Fruit fly (Drosophila melanogaster) whole organism, prepupa: ENCODE results near the gene scyl.
A peak's percentile ranks its signal among the peaks of the same experiment; 100 is the strongest.

Experiments
- Blimp-1 ChIP-seq: fragments of 200-800 bp; sonication (Bioruptor generic); optimal IDR thresholded peaks from 3 replicates; lab custom pipeline; 2017; ENCODE audit warnings: missing biosample characterization, missing genetic modification characterization, mild to moderate bottlenecking, moderate library complexity, missing genetic modification reagents
- CG10669 ChIP-seq: fragments of 200-800 bp; sonication (Bioruptor generic); optimal IDR thresholded peaks from 3 replicates; lab custom pipeline; 2018; ENCODE audit warnings: missing biosample characterization, mild to moderate bottlenecking, missing genetic modification characterization, moderate library complexity
- CG11762 ChIP-seq: fragments of 200-800 bp; sonication (Bioruptor generic); optimal IDR thresholded peaks from 3 replicates; lab custom pipeline; 2016; ENCODE audit warnings: missing biosample characterization, missing genetic modification characterization; ENCODE audit not compliant: insufficient read depth
- CG11902 ChIP-seq: fragments of 200-800 bp; sonication (Bioruptor generic); optimal IDR thresholded peaks from 3 replicates; lab custom pipeline; 2016; ENCODE audit warnings: missing biosample characterization, missing genetic modification characterization
- CG15336 ChIP-seq: fragments of 200-800 bp; sonication (Bioruptor generic); IDR thresholded peaks from 2 replicates; pipeline ENCODE4 v1.3.6; 2022; ENCODE audit warnings: missing biosample characterization, missing genetic modification characterization
- CG1621 ChIP-seq: fragments of 200-800 bp; sonication (Bioruptor generic); optimal IDR thresholded peaks from 3 replicates; lab custom pipeline; 2018; ENCODE audit warnings: missing biosample characterization, mild to moderate bottlenecking, missing genetic modification characterization
- CG16779 ChIP-seq: fragments of 200-800 bp; sonication (Bioruptor generic); optimal IDR thresholded peaks from 3 replicates; lab custom pipeline; 2017; ENCODE audit warnings: missing biosample characterization, mild to moderate bottlenecking, missing genetic modification characterization
- CG3032 ChIP-seq: fragments of 200-800 bp; optimal IDR thresholded peaks from 2 replicates; lab custom pipeline; 2019; ENCODE audit warnings: missing biosample characterization, mild to moderate bottlenecking, missing genetic modification characterization, moderate library complexity
- CG31627 ChIP-seq: fragments of 200-800 bp; sonication (Bioruptor generic); optimal IDR thresholded peaks from 3 replicates; lab custom pipeline; 2016; ENCODE audit warnings: missing biosample characterization, missing genetic modification characterization
- CG32006 ChIP-seq: fragments of 200-800 bp; sonication (Bioruptor generic); optimal IDR thresholded peaks from 3 replicates; lab custom pipeline; 2017; ENCODE audit warnings: missing biosample characterization, mild to moderate bottlenecking, missing genetic modification characterization
- CG34406 ChIP-seq: fragments of 200-800 bp; sonication (Bioruptor generic); optimal IDR thresholded peaks from 3 replicates; lab custom pipeline; 2016; ENCODE audit warnings: missing biosample characterization, missing genetic modification characterization
- CG3919 ChIP-seq: fragments of 200-800 bp; sonication (Bioruptor generic); optimal IDR thresholded peaks from 3 replicates; lab custom pipeline; 2016; ENCODE audit warnings: missing biosample characterization, missing genetic modification characterization
- CG4318 ChIP-seq: fragments of 200-800 bp; sonication (Bioruptor generic); optimal IDR thresholded peaks from 3 replicates; lab custom pipeline; 2017; ENCODE audit warnings: missing biosample characterization, mild to moderate bottlenecking, missing genetic modification characterization
- CG6276 ChIP-seq: fragments of 200-800 bp; sonication (Bioruptor generic); optimal IDR thresholded peaks from 2 replicates; lab custom pipeline; 2017; ENCODE audit warnings: missing biosample characterization, mild to moderate bottlenecking, missing genetic modification characterization
- CG6792 ChIP-seq: fragments of 200-800 bp; sonication (Bioruptor generic); optimal IDR thresholded peaks from 3 replicates; lab custom pipeline; 2016; ENCODE audit warnings: missing biosample characterization, missing genetic modification characterization
- CG6808 ChIP-seq: fragments of 200-800 bp; sonication (Bioruptor generic); optimal IDR thresholded peaks from 3 replicates; lab custom pipeline; 2017; ENCODE audit warnings: missing biosample characterization, missing genetic modification characterization, mild to moderate bottlenecking, moderate library complexity, missing genetic modification reagents
- CG6854 ChIP-seq: fragments of 200-800 bp; sonication (Bioruptor generic); optimal IDR thresholded peaks from 2 replicates; lab custom pipeline; 2017; ENCODE audit warnings: missing biosample characterization, mild to moderate bottlenecking, missing genetic modification characterization
- CG7368 ChIP-seq: fragments of 200-800 bp; sonication (Bioruptor generic); optimal IDR thresholded peaks from 3 replicates; lab custom pipeline; 2016; ENCODE audit warnings: missing biosample characterization, missing genetic modification characterization
- CG8119 ChIP-seq: fragments of 200-800 bp; sonication (Bioruptor generic); IDR thresholded peaks from 3 replicates; pipeline ENCODE4 v1.3.6; 2022; ENCODE audit warnings: missing biosample characterization, missing genetic modification characterization
- CG8319 ChIP-seq: fragments of 200-800 bp; sonication (Bioruptor generic); optimal IDR thresholded peaks from 3 replicates; lab custom pipeline; 2016; ENCODE audit warnings: missing biosample characterization, missing genetic modification characterization
- CG8632 ChIP-seq: fragments of 200-800 bp; sonication (Bioruptor generic); optimal IDR thresholded peaks from 3 replicates; lab custom pipeline; 2016; ENCODE audit warnings: missing biosample characterization, missing genetic modification characterization
- CG9139 ChIP-seq: fragments of 200-800 bp; sonication (Bioruptor generic); optimal IDR thresholded peaks from 3 replicates; lab custom pipeline; 2017; ENCODE audit warnings: missing biosample characterization, mild to moderate bottlenecking, missing genetic modification characterization
- Eip78C ChIP-seq: fragments of 200-800 bp; sonication (Bioruptor generic); peaks from one replicate; lab custom pipeline; 2016; ENCODE audit warnings: missing biosample characterization, missing genetic modification characterization
- Eip93F ChIP-seq: fragments of 200-800 bp; sonication (Bioruptor generic); optimal IDR thresholded peaks from 2 replicates; lab custom pipeline; 2016; ENCODE audit warnings: missing biosample characterization, mild to moderate bottlenecking, missing genetic modification characterization
- Ets21C ChIP-seq: fragments of 200-800 bp; sonication (Bioruptor generic); optimal IDR thresholded peaks from 3 replicates; lab custom pipeline; 2016; ENCODE audit warnings: missing biosample characterization, missing genetic modification characterization
- Ets96B ChIP-seq: fragments of 200-800 bp; optimal IDR thresholded peaks from 2 replicates; lab custom pipeline; 2019; ENCODE audit warnings: missing biosample characterization, mild to moderate bottlenecking, missing genetic modification characterization, moderate library complexity
- Gug ChIP-seq: fragments of 200-800 bp; sonication (Bioruptor generic); IDR thresholded peaks from 2 replicates; pipeline ENCODE4 v1.3.6; 2022; ENCODE audit warnings: missing biosample characterization, missing genetic modification characterization
- Hr4 ChIP-seq: fragments of 200-800 bp; sonication (Bioruptor generic); optimal IDR thresholded peaks from 3 replicates; lab custom pipeline; 2016; ENCODE audit warnings: missing biosample characterization, missing genetic modification characterization
- Lpt ChIP-seq: fragments of 200-800 bp; sonication (Bioruptor generic); optimal IDR thresholded peaks from 3 replicates; lab custom pipeline; 2016; ENCODE audit warnings: missing biosample characterization, missing genetic modification characterization
- OdsH ChIP-seq: fragments of 200-800 bp; sonication (Bioruptor generic); optimal IDR thresholded peaks from 3 replicates; lab custom pipeline; 2016; ENCODE audit warnings: missing biosample characterization, missing genetic modification characterization
- Smox ChIP-seq: fragments of 200-800 bp; sonication (Bioruptor generic); optimal IDR thresholded peaks from 3 replicates; lab custom pipeline; 2016; ENCODE audit warnings: missing biosample characterization, missing genetic modification characterization
- Sox102F ChIP-seq: fragments of 200-800 bp; sonication (Bioruptor generic); optimal IDR thresholded peaks from 2 replicates; lab custom pipeline; 2016; ENCODE audit warnings: missing biosample characterization, mild to moderate bottlenecking, missing genetic modification characterization
- Sox14 ChIP-seq: fragments of 200-800 bp; sonication (Bioruptor generic); optimal IDR thresholded peaks from 3 replicates; lab custom pipeline; 2016; ENCODE audit warnings: missing biosample characterization, missing genetic modification characterization
- Sox15 ChIP-seq: fragments of 200-800 bp; sonication (Bioruptor generic); optimal IDR thresholded peaks from 3 replicates; lab custom pipeline; 2016; ENCODE audit warnings: missing biosample characterization, missing genetic modification characterization
- achi ChIP-seq: fragments of 200-800 bp; sonication (Bioruptor generic); optimal IDR thresholded peaks from 3 replicates; lab custom pipeline; 2016; ENCODE audit warnings: missing biosample characterization, missing genetic modification characterization
- acj6 ChIP-seq: fragments of 200-800 bp; sonication (Bioruptor generic); optimal IDR thresholded peaks from 3 replicates; lab custom pipeline; 2016; ENCODE audit warnings: missing biosample characterization, missing genetic modification characterization
- cyc ChIP-seq: fragments of 200-800 bp; sonication (Bioruptor generic); optimal IDR thresholded peaks from 3 replicates; lab custom pipeline; 2016; ENCODE audit warnings: missing biosample characterization, missing genetic modification characterization
- dac ChIP-seq: fragments of 200-800 bp; sonication (Bioruptor generic); optimal IDR thresholded peaks from 2 replicates; lab custom pipeline; 2017; ENCODE audit warnings: missing biosample characterization, mild to moderate bottlenecking, missing genetic modification characterization
- esn ChIP-seq: fragments of 200-800 bp; sonication (Bioruptor generic); optimal IDR thresholded peaks from 2 replicates; lab custom pipeline; 2016; ENCODE audit warnings: missing biosample characterization, mild to moderate bottlenecking, missing genetic modification characterization, moderate library complexity
- fd59A ChIP-seq: fragments of 200-800 bp; sonication (Bioruptor generic); optimal IDR thresholded peaks from 2 replicates; lab custom pipeline; 2017; ENCODE audit warnings: missing biosample characterization, mild to moderate bottlenecking, missing genetic modification characterization, missing genetic modification reagents
- fd85E ChIP-seq: fragments of 200-800 bp; sonication (Bioruptor generic); optimal IDR thresholded peaks from 3 replicates; lab custom pipeline; 2016; ENCODE audit warnings: missing biosample characterization, missing genetic modification characterization
- fkh ChIP-seq: fragments of 200-800 bp; sonication (Bioruptor generic); optimal IDR thresholded peaks from 3 replicates; lab custom pipeline; 2017; ENCODE audit warnings: missing biosample characterization, mild to moderate bottlenecking, missing genetic modification characterization, moderate library complexity
- lz ChIP-seq: fragments of 200-800 bp; sonication (Bioruptor generic); optimal IDR thresholded peaks from 3 replicates; lab custom pipeline; 2016; ENCODE audit warnings: missing biosample characterization, missing genetic modification characterization
- net ChIP-seq: fragments of 200-800 bp; sonication (Bioruptor generic); optimal IDR thresholded peaks from 3 replicates; lab custom pipeline; 2016; ENCODE audit warnings: missing biosample characterization, missing genetic modification characterization
- pdm3 ChIP-seq: fragments of 200-800 bp; sonication (Bioruptor generic); optimal IDR thresholded peaks from 3 replicates; lab custom pipeline; 2016; ENCODE audit warnings: missing biosample characterization, missing genetic modification characterization
- salr ChIP-seq, 2 experiments: fragments of 200-800 bp; sonication (Bioruptor generic); optimal IDR thresholded peaks; 3 replicates each; lab custom pipeline; 2016 to 2018; ENCODE audit warnings: missing biosample characterization in 2 of 2, missing genetic modification characterization in 2 of 2, mild to moderate bottlenecking in 1 of 2
- spab ChIP-seq: fragments of 200-800 bp; sonication (Bioruptor generic); optimal IDR thresholded peaks from 2 replicates; lab custom pipeline; 2017; ENCODE audit warnings: missing biosample characterization, mild to moderate bottlenecking, missing genetic modification characterization, missing genetic modification reagents
- ss ChIP-seq, 2 experiments: fragments of 200-800 bp; sonication (Bioruptor generic); optimal IDR thresholded peaks; 2 replicates in 1 of 2; 3 replicates in 1 of 2; lab custom pipeline; 2017 to 2018; ENCODE audit warnings: mild to moderate bottlenecking in 2 of 2, missing biosample characterization in 2 of 2, missing genetic modification characterization in 2 of 2, moderate library complexity in 1 of 2
- svp ChIP-seq: fragments of 200-800 bp; sonication (Bioruptor generic); peaks from one replicate; lab custom pipeline; 2016; ENCODE audit warnings: missing biosample characterization, missing genetic modification characterization
- topi ChIP-seq: fragments of 200-800 bp; sonication (Bioruptor generic); optimal IDR thresholded peaks from 3 replicates; lab custom pipeline; 2016; ENCODE audit warnings: missing biosample characterization, missing genetic modification characterization

The scyl gene

DNA sequence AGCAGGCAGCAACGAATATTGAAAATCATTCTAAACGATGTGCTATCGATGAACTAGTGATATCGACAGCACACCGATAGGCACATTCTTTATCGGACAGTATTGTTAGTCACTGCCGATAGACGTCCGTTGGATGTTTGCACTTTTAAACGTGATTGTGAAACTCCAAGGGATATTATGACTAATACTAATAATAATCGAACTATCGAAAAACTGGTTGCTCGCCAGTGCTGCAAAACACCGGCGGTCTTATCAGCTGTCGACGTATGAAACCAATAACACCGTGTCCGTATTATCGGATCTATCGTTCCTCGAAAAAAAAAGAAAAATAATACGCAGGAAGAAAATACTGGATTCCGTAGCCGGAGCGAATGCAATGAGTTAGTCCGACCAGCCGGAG, 41.6 kb upstream of the scyl start, which contains the start of the genes Ube3a and CG7600 (continued):
- TF ChIP-seq CG32006 (GFP tag; lab: Kevin White, UChicago) (peak; percentile 15), lz (GFP tag; lab: Kevin White, UChicago) (peak; percentile 44), CG4318 (no peak), salr (GFP tag; optimal IDR thresholded peaks at IDR 0.05; lab: Kevin White, UChicago) (no peak), Smox (GFP tag; lab: Kevin White, UChicago) (no peak)

DNA sequence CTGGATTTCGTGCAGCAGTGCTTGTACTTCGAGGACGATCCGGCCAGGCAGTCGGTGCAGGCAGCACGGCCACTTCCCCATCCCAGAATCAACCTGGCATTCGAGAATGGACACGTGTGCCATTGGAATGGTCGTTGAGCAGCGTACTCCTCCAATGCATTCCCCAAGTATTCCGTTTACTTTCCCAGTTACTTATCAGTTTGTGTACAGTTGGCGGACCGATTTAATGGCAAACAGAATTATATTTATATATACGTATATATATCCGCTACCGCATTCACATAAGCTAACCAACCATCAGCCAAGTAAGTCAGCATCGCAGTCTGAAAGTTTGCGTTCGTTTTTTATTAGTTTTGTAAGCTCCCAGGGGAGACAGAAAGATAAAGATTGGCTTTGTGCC, 38.5 kb upstream of the scyl start:
- TF ChIP-seq Sox102F (GFP tag; lab: Kevin White, UChicago) (no peak), fkh (no peak), CG7368 (GFP tag; lab: Kevin White, UChicago) (no peak), Gug (no peak), CG15336 (no peak), ss (GFP tag; optimal IDR thresholded peaks at IDR 0.05; lab: Kevin White, UChicago) (peak; percentile 27 to 63), CG8319 (GFP tag; lab: Kevin White, UChicago) (no peak), lz (GFP tag; lab: Kevin White, UChicago) (no peak), dac (GFP tag; lab: Kevin White, UChicago) (no peak), acj6 (GFP tag; lab: Kevin White, UChicago) (no peak), CG31627 (GFP tag; lab: Kevin White, UChicago) (no peak), topi (GFP tag; lab: Kevin White, UChicago) (no peak), fd85E (no peak), Hr4 (no peak), CG3032 (tag; lab: Kevin White, UChicago) (no peak), salr (GFP tag; optimal IDR thresholded peaks at IDR 0.05; lab: Kevin White, UChicago) (no peak), CG34406 (GFP tag; lab: Kevin White, UChicago) (no peak), net (GFP tag; lab: Kevin White, UChicago) (no peak), cyc (GFP tag; lab: Kevin White, UChicago) (no peak), CG6792 (no peak), esn (no peak), CG16779 (tag; lab: Kevin White, UChicago) (no peak), Lpt (GFP tag; lab: Kevin White, UChicago) (no peak), achi (GFP tag; lab: Kevin White, UChicago) (no peak), spab (GFP tag; lab: Kevin White, UChicago) (no peak), CG32006 (GFP tag; lab: Kevin White, UChicago) (no peak), CG9139 (GFP tag; lab: Kevin White, UChicago) (peak; percentile 21), Smox (GFP tag; lab: Kevin White, UChicago) (no peak), CG8632 (no peak), Blimp-1 (GFP tag; lab: Kevin White, UChicago) (no peak), CG11762 (no peak), Ets96B (tag; lab: Kevin White, UChicago) (no peak), OdsH (no peak), CG11902 (GFP tag; lab: Kevin White, UChicago) (no peak), fd59A (no peak), Sox15 (no peak), pdm3 (GFP tag; lab: Kevin White, UChicago) (no peak), Ets21C (no peak), CG8119 (GFP tag; lab: Robert Waterston, UW) (no peak), svp (no peak), CG3919 (no peak), Eip78C (GFP tag; lab: Kevin White, UChicago) (peak; percentile 67), CG6854 (GFP tag; lab: Kevin White, UChicago) (peak; percentile 13), Sox14 (GFP tag; lab: Kevin White, UChicago) (no peak), CG10669 (no peak), CG6808 (GFP tag; lab: Kevin White, UChicago) (peak; percentile 38), CG6276 (GFP tag; lab: Kevin White, UChicago) (no peak), CG1621 (tag; lab: Kevin White, UChicago) (peak; percentile 4), Eip93F (GFP tag; lab: Kevin White, UChicago) (no peak)
